Worm (Caenorhabditis elegans) whole organism, late embryonic: Measurements from ENCODE around the gene nhr-252.

Source experiments
- C08G9.2 ChIP-seq: sonication (generic microtip); optimal IDR thresholded peaks from 2 replicates; lab custom pipeline; 2016; ENCODE audit warnings: mild to moderate bottlenecking, missing genetic modification characterization, moderate library complexity, missing compliant biosample characterization
- eyg-1 ChIP-seq: sonication (generic microtip); optimal IDR thresholded peaks from 2 replicates; lab custom pipeline; 2016; ENCODE audit warnings: missing genotype, missing genetic modification characterization, missing compliant biosample characterization
- hlh-13 ChIP-seq: fragments of 200-800 bp; sonication (Bioruptor generic); optimal IDR thresholded peaks from 2 replicates; lab custom pipeline; 2018; ENCODE audit warnings: mild to moderate bottlenecking, missing genetic modification characterization, missing compliant biosample characterization
- lin-11 ChIP-seq: fragments of 200-800 bp; sonication (Bioruptor generic); optimal IDR thresholded peaks from 2 replicates; lab custom pipeline; 2018; ENCODE audit warnings: mild to moderate bottlenecking, missing genetic modification characterization, missing compliant biosample characterization
- mec-3 ChIP-seq: sonication (generic microtip); optimal IDR thresholded peaks from 2 replicates; lab custom pipeline; 2016; ENCODE audit warnings: borderline replicate concordance, missing genetic modification characterization, missing compliant biosample characterization
- nhr-11 ChIP-seq: fragments of 150-350 bp; optimal IDR thresholded peaks from 2 replicates; lab custom pipeline; 2014; ENCODE audit warnings: missing biosample characterization, missing genetic modification characterization
- pha-4 ChIP-seq: fragments of 150-350 bp; optimal IDR thresholded peaks from 2 replicates; lab custom pipeline; 2018; ENCODE audit warnings: missing biosample characterization, missing genetic modification reagents, missing genetic modification characterization

DNA sequence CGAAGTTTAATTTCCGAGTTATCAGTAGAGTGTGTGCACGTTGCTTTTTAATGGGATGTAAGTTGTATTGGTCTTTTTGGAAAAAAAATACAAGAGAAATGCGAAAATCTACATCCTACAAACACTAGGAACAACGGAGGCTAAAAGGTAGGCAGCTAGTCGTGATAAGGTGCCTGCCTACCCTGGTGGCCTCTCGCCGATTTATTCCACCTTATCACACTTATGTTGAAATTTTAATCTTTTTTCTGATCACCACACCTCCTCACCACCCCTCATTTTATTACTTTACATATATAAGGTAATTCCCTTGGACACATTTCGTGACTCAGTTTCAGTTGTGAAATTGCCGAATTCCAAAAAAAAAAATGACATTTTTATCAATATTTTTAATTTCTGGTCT, 17.7 kb downstream of the nhr-252 start, which contains the start of gene dod-20:
- no peak for TF ChIP-seq nhr-11 (tag; lab: Kevin White, UChicago)
- TF ChIP-seq hlh-13, result no peak
- no peak for TF ChIP-seq lin-11 (tag; lab: Kevin White, UChicago)
- no peak for TF ChIP-seq C08G9.2 (tag; lab: Kevin White, UChicago)
- no peak for TF ChIP-seq pha-4 (tag; lab: Kevin White, UChicago)
- TF ChIP-seq mec-3 (tag; lab: Kevin White, UChicago), result no peak
- no peak for TF ChIP-seq eyg-1
